Fruit fly (Drosophila melanogaster): ENCODE measurements around the gene Aps.

Aps gene

dm6 chr3L:10852347-10853130 is 46.4 kb downstream of the Aps start (continued):
- peak; percentile 91 for TF ChIP-seq CG15336 (GFP tag; IDR thresholded peaks at IDR 0.05)
- TF ChIP-seq Sox15 (GFP tag; optimal IDR thresholded peaks at IDR 0.05) = no peak
- peak; percentile 97 for TF ChIP-seq CG8119 (GFP tag; IDR thresholded peaks at IDR 0.05)
- peak; percentile 31 for TF ChIP-seq Ets21C (GFP tag; optimal IDR thresholded peaks at IDR 0.05)
- TF ChIP-seq CG6808 (GFP tag; optimal IDR thresholded peaks at IDR 0.05) = peak; percentile 99
- TF ChIP-seq CG4318 (GFP tag; optimal IDR thresholded peaks at IDR 0.05) = peak; percentile 43
- peak; percentile 99 for TF ChIP-seq ss (GFP tag; optimal IDR thresholded peaks at IDR 0.05)
- TF ChIP-seq dac (GFP tag; optimal IDR thresholded peaks at IDR 0.05) = peak; percentile 86
- peak; percentile 97 for TF ChIP-seq CG6854 (GFP tag; optimal IDR thresholded peaks at IDR 0.05)
- TF ChIP-seq salr (GFP tag; optimal IDR thresholded peaks at IDR 0.05) = peak; percentile 69 to 94
- TF ChIP-seq CG10631 (GFP tag; optimal IDR thresholded peaks at IDR 0.05) = peak; percentile 81
- TF ChIP-seq CG8632 (GFP tag; optimal IDR thresholded peaks at IDR 0.05) = peak; percentile 77
- peak; percentile 87 for TF ChIP-seq Eip75B (GFP tag; optimal IDR thresholded peaks at IDR 0.05)
- peak; percentile 47 for TF ChIP-seq CG31627 (GFP tag; optimal IDR thresholded peaks at IDR 0.05)

dm6 chr3L:10851853-10852346 is 47.0 kb downstream of the Aps start:
- TF ChIP-seq dsx (GFP tag; optimal IDR thresholded peaks at IDR 0.05; ENCODE audit: poor library complexity, severe bottlenecking) (peak; percentile 24), CG11902 (GFP tag; optimal IDR thresholded peaks at IDR 0.05) (peak; percentile 58), CG6792 (GFP tag; optimal IDR thresholded peaks at IDR 0.05) (peak; percentile 52), CG10669 (GFP tag; optimal IDR thresholded peaks at IDR 0.05) (peak; percentile 72), CG31627 (GFP tag; optimal IDR thresholded peaks at IDR 0.05) (peak; percentile 70), Hr4 (GFP tag; optimal IDR thresholded peaks at IDR 0.05) (peak; percentile 72), Eip75B (GFP tag; optimal IDR thresholded peaks at IDR 0.05) (peak; percentile 56), lz (GFP tag; optimal IDR thresholded peaks at IDR 0.05) (peak; percentile 74), CG11762 (GFP tag; optimal IDR thresholded peaks at IDR 0.05; ENCODE audit: insufficient read depth) (peak; percentile 71), CG8119 (GFP tag; IDR thresholded peaks at IDR 0.05) (0 out of 3 replicates have a peak, but pooled peaks have one; percentile 12), CG3919 (GFP tag; optimal IDR thresholded peaks at IDR 0.05) (peak; percentile 72), Hr38 (GFP tag; optimal IDR thresholded peaks at IDR 0.05) (no peak), achi (GFP tag; optimal IDR thresholded peaks at IDR 0.05) (peak; percentile 68), svp (GFP tag) (peak; percentile 88), CG9139 (GFP tag; optimal IDR thresholded peaks at IDR 0.05) (no peak), Sox15 (GFP tag; optimal IDR thresholded peaks at IDR 0.05) (peak; percentile 73), CG6808 (GFP tag; optimal IDR thresholded peaks at IDR 0.05) (peak; percentile 27), CG3032 (tag; optimal IDR thresholded peaks at IDR 0.05) (peak; percentile 81), CG1621 (tag; optimal IDR thresholded peaks at IDR 0.05) (no peak), CG32006 (GFP tag; optimal IDR thresholded peaks at IDR 0.05) (peak; percentile 87), Ets21C (GFP tag; optimal IDR thresholded peaks at IDR 0.05) (peak; percentile 42), CG6276 (GFP tag; optimal IDR thresholded peaks at IDR 0.05) (peak; percentile 42), topi (GFP tag; optimal IDR thresholded peaks at IDR 0.05) (peak; percentile 86), spab (GFP tag; optimal IDR thresholded peaks at IDR 0.05) (peak; percentile 67), pdm3 (GFP tag; optimal IDR thresholded peaks at IDR 0.05) (peak; percentile 74), Met (GFP tag; optimal IDR thresholded peaks at IDR 0.05) (peak; percentile 83), Eip78C (GFP tag) (peak; percentile 96), CG8632 (GFP tag; optimal IDR thresholded peaks at IDR 0.05) (peak; percentile 79), CG16779 (tag; optimal IDR thresholded peaks at IDR 0.05) (peak; percentile 16), ss (GFP tag; optimal IDR thresholded peaks at IDR 0.05) (peak in 1 of 2 experiments; percentile 59), dac (GFP tag; optimal IDR thresholded peaks at IDR 0.05) (no peak), net (GFP tag; optimal IDR thresholded peaks at IDR 0.05) (peak; percentile 68), vri (GFP tag; optimal IDR thresholded peaks at IDR 0.05) (no peak), CG6163 (GFP tag; IDR thresholded peaks at IDR 0.05) (no peak; the same call in 1 of the 3 replicates), Hr39 (GFP tag; optimal IDR thresholded peaks at IDR 0.05) (peak; percentile 66), acj6 (GFP tag; optimal IDR thresholded peaks at IDR 0.05) (peak; percentile 77), CG7368 (GFP tag; optimal IDR thresholded peaks at IDR 0.05) (no peak), Ets96B (tag; optimal IDR thresholded peaks at IDR 0.05) (peak; percentile 80), OdsH (GFP tag; optimal IDR thresholded peaks at IDR 0.05) (peak; percentile 80), eg (GFP tag; IDR thresholded peaks at IDR 0.05) (no peak), CG4318 (GFP tag; optimal IDR thresholded peaks at IDR 0.05) (peak; percentile 75), cyc (GFP tag; optimal IDR thresholded peaks at IDR 0.05) (peak; percentile 61)

Data from whole organism, prepupa.